Fruit fly (Drosophila melanogaster): ENCODE results near the gene RanBP3.

DNA sequence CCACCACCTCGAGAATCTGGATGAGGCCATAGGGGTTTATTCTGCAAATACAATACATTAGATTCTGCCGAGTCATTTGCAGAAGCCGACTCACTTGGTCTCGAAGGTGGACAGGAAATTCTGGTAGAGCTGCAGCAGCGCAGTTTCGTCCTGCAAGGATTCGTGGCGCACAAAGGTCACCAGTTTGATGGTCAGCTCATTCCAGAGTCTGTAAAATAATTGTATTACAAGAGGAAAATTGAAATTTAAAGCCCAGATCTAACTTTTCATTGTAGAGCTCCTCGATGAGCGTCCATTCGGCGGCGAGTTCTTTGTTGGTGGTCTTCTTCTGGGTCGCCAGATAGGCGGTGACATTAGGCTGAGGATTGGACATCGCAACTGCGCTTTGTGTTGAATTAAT lies 20.1 kb downstream of the RanBP3 start:
- TF ChIP-seq fd96Ca (GFP tag; IDR thresholded peaks at IDR 0.05) (no peak), CG14655 (GFP tag; optimal IDR thresholded peaks at IDR 0.05) (no peak), Pif1B (GFP tag; optimal IDR thresholded peaks at IDR 0.05) (no peak), CG13204 (GFP tag; optimal IDR thresholded peaks at IDR 0.05) (no peak), CG9948 (tag; optimal IDR thresholded peaks at IDR 0.05) (no peak), CG17806 (tag; optimal IDR thresholded peaks at IDR 0.05) (no peak)

All from whole organism, pupa.